Worm (Caenorhabditis elegans) whole organism, L2 larva: Measurements from ENCODE around the gene rad-54.L2.

Source experiments
- ceh-82 ChIP-seq: fragments of 150-350 bp; optimal IDR thresholded peaks from 2 replicates; lab custom pipeline; 2014; ENCODE audit warnings: missing biosample characterization, missing genetic modification characterization
- lin-13 ChIP-seq: fragments of 150-350 bp; optimal IDR thresholded peaks from 2 replicates; lab custom pipeline; 2014; ENCODE audit warnings: missing biosample characterization, missing genetic modification reagents, missing genetic modification characterization
- lin-39 ChIP-seq: fragments of 150-350 bp; optimal IDR thresholded peaks from 2 replicates; lab custom pipeline; 2014; ENCODE audit warnings: missing biosample characterization, missing genetic modification reagents, missing genetic modification characterization
- nhr-10 ChIP-seq: sonication (generic microtip); optimal IDR thresholded peaks from 2 replicates; lab custom pipeline; 2017; ENCODE audit warnings: missing biosample characterization, missing genetic modification characterization
- nhr-77 ChIP-seq: fragments of 150-350 bp; optimal IDR thresholded peaks from 2 replicates; lab custom pipeline; 2014; ENCODE audit warnings: missing biosample characterization, missing genetic modification characterization
- snpc-4 ChIP-seq: fragments of 150-350 bp; optimal IDR thresholded peaks from 2 replicates; lab custom pipeline; 2014; ENCODE audit warnings: missing biosample characterization, missing genetic modification characterization
- zag-1 ChIP-seq: fragments of 150-350 bp; optimal IDR thresholded peaks from 2 replicates; lab custom pipeline; 2014; ENCODE audit warnings: missing biosample characterization, missing genetic modification characterization
- ztf-11 ChIP-seq: sonication (generic microtip); optimal IDR thresholded peaks from 2 replicates; lab custom pipeline; 2017; ENCODE audit warnings: missing biosample characterization, missing genetic modification characterization
- ztf-4 ChIP-seq: fragments of 150-350 bp; optimal IDR thresholded peaks from 2 replicates; lab custom pipeline; 2014; ENCODE audit warnings: missing biosample characterization, missing genetic modification characterization

- TF ChIP-seq ztf-11 (no peak), zag-1 (tag; lab: Kevin White, UChicago) (no peak), lin-13 (no peak), nhr-10 (no peak), nhr-77 (no peak), ceh-82 (no peak), lin-39 (tag; lab: Kevin White, UChicago) (no peak), ztf-4 (tag; lab: Kevin White, UChicago) (no peak), snpc-4 (tag; lab: Kevin White, UChicago) (peak; percentile 12)
These were observed 24.3 kb upstream of the rad-54.L2 start, which contains the start of gene npp-23 for ce11 chrIV:8869624-8870023.
